Worm (Caenorhabditis elegans) whole organism, young adult: ENCODE results near the gene R07B7.10.

ENCODE experiments used
- B0035.1 ChIP-seq: sonication (generic microtip); optimal IDR thresholded peaks from 2 replicates; lab custom pipeline; 2016; ENCODE audit warnings: missing genetic modification characterization, mild to moderate bottlenecking, missing compliant biosample characterization, missing genotype, missing genetic modification reagents
- C06A6.2 ChIP-seq: fragments of 200-800 bp; sonication (Bioruptor generic); conservative IDR thresholded peaks from 2 replicates; pipeline ENCODE4 v1.3.6; 2022; ENCODE audit warnings: missing genetic modification characterization, missing compliant biosample characterization
- C17E4.6 ChIP-seq: fragments of 200-800 bp; sonication (Bioruptor generic); IDR thresholded peaks from 2 replicates; pipeline ENCODE4 v1.3.6; 2022; ENCODE audit warnings: missing genetic modification reagents, missing genetic modification characterization, missing compliant biosample characterization
- F22D6.2 ChIP-seq: sonication (generic microtip); optimal IDR thresholded peaks from 2 replicates; lab custom pipeline; 2016; ENCODE audit warnings: mild to moderate bottlenecking, missing genetic modification characterization, missing compliant biosample characterization
- F37B4.10 ChIP-seq: fragments of 200-800 bp; sonication (Bioruptor generic); IDR thresholded peaks from 2 replicates; pipeline ENCODE4 v1.3.6; 2022; ENCODE audit warnings: missing genetic modification characterization, missing compliant biosample characterization
- F39B2.1 ChIP-seq: fragments of 200-800 bp; sonication (Bioruptor generic); IDR thresholded peaks from 2 replicates; pipeline ENCODE4 v1.3.6; 2022; ENCODE audit warnings: missing genetic modification reagents, missing genetic modification characterization, missing compliant biosample characterization
- K12H6.12 ChIP-seq: fragments of 200-800 bp; sonication (Bioruptor generic); optimal IDR thresholded peaks from 2 replicates; lab custom pipeline; 2018; ENCODE audit warnings: mild to moderate bottlenecking, missing genetic modification characterization, missing compliant biosample characterization
- Y53G8AR.9 ChIP-seq: fragments of 200-800 bp; sonication (Bioruptor generic); conservative IDR thresholded peaks from 2 replicates; pipeline ENCODE4 v1.3.6; 2022; ENCODE audit warnings: missing genetic modification reagents, missing genetic modification characterization, missing compliant biosample characterization
- Y67H2A.10 ChIP-seq: fragments of 200-800 bp; sonication (Bioruptor generic); conservative IDR thresholded peaks from 2 replicates; pipeline ENCODE4 v1.3.6; 2022; ENCODE audit warnings: missing genetic modification reagents, missing genetic modification characterization, missing compliant biosample characterization
- ama-1 ChIP-seq, 3 experiments: fragments of 150-350 bp in 1 of 3; sonication (generic microtip) in 2 of 3; optimal IDR thresholded peaks; 2 replicates each; lab custom pipeline; 2014 to 2018; ENCODE audit warnings: missing biosample characterization in 2 of 3, missing genetic modification characterization in 2 of 3, missing genetic modification reagents in 2 of 3
- aptf-3 ChIP-seq: fragments of 200-800 bp; sonication (Bioruptor generic); IDR thresholded peaks from 2 replicates; pipeline ENCODE4 v1.3.6; 2022; ENCODE audit warnings: missing genetic modification characterization, missing compliant biosample characterization
- attf-3 ChIP-seq: fragments of 200-800 bp; sonication (Bioruptor generic); conservative IDR thresholded peaks from 2 replicates; pipeline ENCODE4 v1.3.6; 2022; ENCODE audit warnings: missing genetic modification reagents, missing genetic modification characterization, missing compliant biosample characterization
- bed-1 ChIP-seq: fragments of 200-800 bp; sonication (Bioruptor generic); IDR thresholded peaks from 2 replicates; pipeline ENCODE4 v1.3.6; 2022; ENCODE audit warnings: missing genetic modification reagents, missing genetic modification characterization, missing compliant biosample characterization
- cebp-1 ChIP-seq, 2 experiments: fragments of 200-800 bp in 1 of 2; sonication (Bioruptor generic) in 1 of 2; sonication (generic microtip) in 1 of 2; IDR thresholded peaks in 1 of 2; optimal IDR thresholded peaks in 1 of 2; 2 replicates each; pipeline versions ENCODE4 v1.3.6 to Lab custom; 2017 to 2022; ENCODE audit warnings: missing compliant biosample characterization in 2 of 2, missing genetic modification characterization in 2 of 2, mild to moderate bottlenecking in 1 of 2, missing genetic modification reagents in 1 of 2, moderate library complexity in 1 of 2
- cebp-2 ChIP-seq: fragments of 200-800 bp; sonication (Bioruptor generic); IDR thresholded peaks from 2 replicates; pipeline ENCODE4 v1.3.6; 2022; ENCODE audit warnings: missing genetic modification characterization, missing compliant biosample characterization
- ceh-27 ChIP-seq: fragments of 200-800 bp; sonication (Bioruptor generic); optimal IDR thresholded peaks from 2 replicates; lab custom pipeline; 2018; ENCODE audit warnings: mild to moderate bottlenecking, missing genetic modification characterization, moderate library complexity, missing compliant biosample characterization
- ceh-58 ChIP-seq: fragments of 200-800 bp; sonication (Bioruptor generic); IDR thresholded peaks from 2 replicates; pipeline ENCODE4 v1.3.6; 2022; ENCODE audit warnings: missing genetic modification characterization, missing compliant biosample characterization
- ceh-79 ChIP-seq: sonication (generic microtip); optimal IDR thresholded peaks from 2 replicates; lab custom pipeline; 2017; ENCODE audit warnings: mild to moderate bottlenecking, missing genetic modification characterization, missing compliant biosample characterization
- die-1 ChIP-seq: sonication (generic microtip); optimal IDR thresholded peaks from 2 replicates; lab custom pipeline; 2016; ENCODE audit warnings: missing genotype, mild to moderate bottlenecking, missing genetic modification characterization, missing compliant biosample characterization
- dpl-1 ChIP-seq: fragments of 150-350 bp; optimal IDR thresholded peaks from 2 replicates; lab custom pipeline; 2014; ENCODE audit warnings: missing biosample characterization, missing genetic modification reagents, missing genetic modification characterization
- fkh-3 ChIP-seq: sonication (generic microtip); optimal IDR thresholded peaks from 2 replicates; lab custom pipeline; 2016; ENCODE audit warnings: mild to moderate bottlenecking, missing genetic modification characterization, missing compliant biosample characterization
- hrde-1 ChIP-seq: sonication (generic microtip); optimal IDR thresholded peaks from 2 replicates; lab custom pipeline; 2016; ENCODE audit warnings: missing genetic modification characterization, mild to moderate bottlenecking, missing compliant biosample characterization, moderate library complexity, missing genotype, missing genetic modification reagents, borderline replicate concordance
- let-607 ChIP-seq, 2 experiments: fragments of 200-800 bp in 1 of 2; sonication (Bioruptor generic) in 1 of 2; sonication (generic microtip) in 1 of 2; optimal IDR thresholded peaks; 2 replicates each; lab custom pipeline; 2016 to 2018; ENCODE audit warnings: mild to moderate bottlenecking in 2 of 2, missing compliant biosample characterization in 2 of 2, missing genetic modification characterization in 2 of 2, moderate library complexity in 2 of 2, missing genotype in 1 of 2
- lin-54 ChIP-seq: fragments of 200-800 bp; sonication (Bioruptor generic); optimal IDR thresholded peaks from 2 replicates; lab custom pipeline; 2018; ENCODE audit warnings: mild to moderate bottlenecking, missing genetic modification characterization, missing compliant biosample characterization
- lsl-1 ChIP-seq: fragments of 200-800 bp; sonication (Bioruptor generic); optimal IDR thresholded peaks from 2 replicates; lab custom pipeline; 2018; ENCODE audit warnings: mild to moderate bottlenecking, missing genetic modification characterization, moderate library complexity, missing compliant biosample characterization
- madf-3 ChIP-seq: fragments of 200-800 bp; sonication (Bioruptor generic); IDR thresholded peaks from 2 replicates; pipeline ENCODE4 v1.3.6; 2022; ENCODE audit warnings: missing genetic modification reagents, missing genetic modification characterization, missing compliant biosample characterization
- madf-6 ChIP-seq: fragments of 200-800 bp; sonication (Bioruptor generic); IDR thresholded peaks from 2 replicates; pipeline ENCODE4 v1.3.6; 2022; ENCODE audit warnings: missing genetic modification reagents, missing genetic modification characterization, missing compliant biosample characterization
- madf-8 ChIP-seq: fragments of 200-800 bp; sonication (Bioruptor generic); conservative IDR thresholded peaks from 2 replicates; pipeline ENCODE4 v1.3.6; 2022; ENCODE audit warnings: missing genetic modification reagents, missing genetic modification characterization, missing compliant biosample characterization
- nhr-179 ChIP-seq: sonication (generic microtip); optimal IDR thresholded peaks from 2 replicates; lab custom pipeline; 2016; ENCODE audit warnings: mild to moderate bottlenecking, missing genetic modification characterization, missing compliant biosample characterization
- nhr-90 ChIP-seq: sonication (generic microtip); optimal IDR thresholded peaks from 2 replicates; lab custom pipeline; 2016; ENCODE audit warnings: missing genotype, mild to moderate bottlenecking, missing genetic modification characterization, missing compliant biosample characterization
- pha-4 ChIP-seq: fragments of 150-350 bp; sonication (generic microtip); optimal IDR thresholded peaks from 2 replicates; lab custom pipeline; 2014; ENCODE audit warnings: missing biosample characterization, missing genetic modification reagents, missing genetic modification characterization
- rcor-1 ChIP-seq: fragments of 200-800 bp; sonication (Bioruptor generic); IDR thresholded peaks from 2 replicates; pipeline ENCODE4 v1.3.6; 2022; ENCODE audit warnings: missing genetic modification reagents, missing genetic modification characterization, missing compliant biosample characterization
- snpc-1.1 ChIP-seq: sonication (generic microtip); optimal IDR thresholded peaks from 2 replicates; lab custom pipeline; 2017; ENCODE audit warnings: missing genetic modification characterization, mild to moderate bottlenecking, missing compliant biosample characterization, antibody characterized with exemption, moderate library complexity, missing genotype, missing genetic modification reagents; ENCODE audit not compliant: insufficient read depth
- snpc-4 ChIP-seq, 5 experiments: fragments of 150-350 bp in 1 of 5; sonication (generic microtip) in 4 of 5; optimal IDR thresholded peaks; 2 replicates each; lab custom pipeline; 2014 to 2018; ENCODE audit warnings: missing genetic modification characterization in 5 of 5, missing biosample characterization in 3 of 5, antibody characterized with exemption in 2 of 5, mild to moderate bottlenecking in 2 of 5, missing compliant biosample characterization in 2 of 5, missing genotype in 2 of 5, moderate library complexity in 2 of 5, missing genetic modification reagents in 1 of 5
- tbp1 ChIP-seq: fragments of 200-800 bp; sonication (Bioruptor generic); optimal IDR thresholded peaks from 2 replicates; lab custom pipeline; 2018; ENCODE audit warnings: mild to moderate bottlenecking, missing genetic modification characterization, missing compliant biosample characterization
- tbx-9 ChIP-seq: sonication (generic microtip); optimal IDR thresholded peaks from 2 replicates; lab custom pipeline; 2016; ENCODE audit warnings: borderline replicate concordance, missing genetic modification characterization, inconsistent platforms, missing compliant biosample characterization
- unc-130 ChIP-seq: sonication (generic microtip); optimal IDR thresholded peaks from 2 replicates; lab custom pipeline; 2016; ENCODE audit warnings: missing genetic modification reagents, missing genetic modification characterization, missing compliant biosample characterization
- ztf-26 ChIP-seq: sonication (generic microtip); optimal IDR thresholded peaks from 2 replicates; lab custom pipeline; 2017; ENCODE audit warnings: missing genetic modification characterization, missing compliant biosample characterization
- ztf-28 ChIP-seq: fragments of 200-800 bp; sonication (Bioruptor generic); IDR thresholded peaks from 2 replicates; pipeline ENCODE4 v1.3.6; 2022; ENCODE audit warnings: missing genetic modification reagents, missing genetic modification characterization, missing compliant biosample characterization
- ztf-3 ChIP-seq: fragments of 200-800 bp; sonication (Bioruptor generic); optimal IDR thresholded peaks from 2 replicates; lab custom pipeline; 2018; ENCODE audit warnings: mild to moderate bottlenecking, missing genetic modification characterization, missing compliant biosample characterization

Gene R07B7.10

ce11 chrV:12047735-12048134 is 35.3 kb upstream of the R07B7.10 start:
- peak; percentile 88 for TF ChIP-seq snpc-1.1 (tag; lab: Kevin White, UChicago)
- TF ChIP-seq pha-4 = no peak
- peak; percentile 78 for TF ChIP-seq snpc-4 (GFP tag; optimal IDR thresholded peaks at IDR 0.05; lab: Kevin White, UChicago)
- peak in 3 of 4 experiments; percentile 54 to 77 (median 69) for TF ChIP-seq snpc-4 (tag; optimal IDR thresholded peaks at IDR 0.05; lab: Kevin White, UChicago)

- no peak for TF ChIP-seq cebp-2
- no peak for TF ChIP-seq lin-54 (GFP tag; lab: Kevin White, UChicago)
- no peak for TF ChIP-seq nhr-90 (tag; lab: Kevin White, UChicago)
- TF ChIP-seq ceh-27 (GFP tag; lab: Kevin White, UChicago) = no peak
- no peak for TF ChIP-seq ztf-3
- no peak for TF ChIP-seq F22D6.2 (tag; lab: Kevin White, UChicago)
- TF ChIP-seq madf-3 (GFP tag; lab: Robert Waterston, UW) = no peak
- TF ChIP-seq ceh-58 (GFP tag; lab: Robert Waterston, UW) = no peak
- no peak for TF ChIP-seq ceh-79
- TF ChIP-seq madf-8 (GFP tag; lab: Robert Waterston, UW) = no peak
- TF ChIP-seq die-1 (tag; lab: Kevin White, UChicago) = no peak
Measured at ce11 chrV:12048445-12048844, 34.6 kb upstream of the R07B7.10 start, which contains the start of gene dars-2. Gene dars-2, plus strand, starts transcription at chrV:12048745.

ce11 chrV:12053598-12053997 is 29.4 kb upstream of the R07B7.10 start, which contains the start of gene F10C2.7:
Gene F10C2.7, plus strand, starts transcription at chrV:12053898.
- TF ChIP-seq cebp-1 (GFP tag; IDR thresholded peaks at IDR 0.05; lab: Robert Waterston, UW) (no peak), cebp-1 (tag; optimal IDR thresholded peaks at IDR 0.05; lab: Kevin White, UChicago) (no peak), madf-6 (GFP tag; lab: Robert Waterston, UW) (no peak), tbp1 (no peak)

- TF ChIP-seq ama-1 (optimal IDR thresholded peaks at IDR 0.05; lab: Kevin White, UChicago) = no peak
- TF ChIP-seq ama-1 (GFP tag; optimal IDR thresholded peaks at IDR 0.05; lab: Kevin White, UChicago) = no peak
- peak; percentile 66 for TF ChIP-seq lsl-1
- no peak for TF ChIP-seq F37B4.10 (GFP tag; lab: Robert Waterston, UW)
- peak; percentile 4 for TF ChIP-seq hrde-1 (tag; lab: Kevin White, UChicago)
Measured at ce11 chrV:12059719-12060118, 23.3 kb upstream of the R07B7.10 start, which contains the start of gene R07B7.2. Gene R07B7.2, minus strand, starts transcription at chrV:12059753.

ce11 chrV:12063036-12063435 is 20.0 kb upstream of the R07B7.10 start, which contains the start of gene clh-6:
Gene clh-6, minus strand, starts transcription at chrV:12063368.
- TF ChIP-seq tbx-9 (no peak), aptf-3 (no peak), C17E4.6 (no peak), fkh-3 (tag; lab: Kevin White, UChicago) (no peak), attf-3 (GFP tag; lab: Robert Waterston, UW) (no peak), bed-1 (no peak), Y67H2A.10 (GFP tag; lab: Robert Waterston, UW) (no peak), dpl-1 (no peak), unc-130 (GFP tag; lab: Kevin White, UChicago) (no peak), let-607 (tag; optimal IDR thresholded peaks at IDR 0.05; lab: Kevin White, UChicago) (no peak), cebp-2 (no peak), madf-3 (GFP tag; lab: Robert Waterston, UW) (no peak), B0035.1 (tag; lab: Kevin White, UChicago) (peak; percentile 12), rcor-1 (GFP tag; lab: Robert Waterston, UW) (no peak), C06A6.2 (GFP tag; lab: Robert Waterston, UW) (no peak), ztf-26 (tag; lab: Kevin White, UChicago) (peak; percentile 36), hrde-1 (tag; lab: Kevin White, UChicago) (no peak), Y53G8AR.9 (GFP tag; lab: Robert Waterston, UW) (peak; percentile 69; the same call in 1 of the 2 replicates), nhr-179 (tag; lab: Kevin White, UChicago) (no peak), K12H6.12 (tag; lab: Kevin White, UChicago) (no peak), ztf-28 (GFP tag; lab: Robert Waterston, UW) (no peak), F39B2.1 (GFP tag; lab: Robert Waterston, UW) (no peak), lsl-1 (no peak)
